Worm (Caenorhabditis elegans): ENCODE data around the gene F43E2.1.

The F43E2.1 gene

DNA sequence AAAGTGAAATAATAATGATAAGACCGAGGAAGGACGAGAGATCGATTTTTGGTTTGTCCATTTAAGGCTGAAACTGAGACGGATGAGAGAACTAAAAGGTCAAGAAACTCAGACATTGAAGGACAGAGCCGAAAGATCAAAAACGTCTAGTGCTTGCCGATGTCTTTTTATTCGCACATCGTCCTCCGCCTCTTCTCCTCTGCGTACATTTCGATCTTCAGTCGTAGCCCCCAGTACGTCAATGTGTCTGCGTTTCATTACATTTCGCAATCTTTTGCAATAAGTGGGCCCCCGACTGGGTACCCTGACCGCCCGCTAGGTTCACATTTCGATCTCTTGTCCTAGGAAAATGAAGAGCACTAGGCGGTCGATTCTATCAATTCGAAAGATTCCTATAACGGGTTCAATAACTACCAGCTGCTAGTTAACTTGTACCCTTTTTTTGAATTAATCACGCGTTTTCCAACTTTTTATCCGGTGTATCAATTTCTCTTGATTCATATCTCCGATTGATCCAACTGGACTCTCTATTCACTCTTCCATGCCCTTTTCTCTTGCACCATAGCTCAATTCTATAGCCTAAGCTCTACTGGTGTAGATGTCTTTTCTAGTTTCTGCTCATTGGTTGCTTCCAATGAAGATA is 17.1 kb downstream of the F43E2.1 start (continued):
- TF ChIP-seq hmg-1.1 (GFP tag; IDR thresholded peaks at IDR 0.05) (peak; percentile 77), madf-9 (GFP tag; conservative IDR thresholded peaks at IDR 0.05) (no peak), Y48G9A.11 (GFP tag; IDR thresholded peaks at IDR 0.05) (no peak), lin-29 (GFP tag; IDR thresholded peaks at IDR 0.05) (no peak), mxl-3 (GFP tag; optimal IDR thresholded peaks at IDR 0.05) (peak; percentile 71), ama-1 (optimal IDR thresholded peaks at IDR 0.05) (peak; percentile 36), nhr-111 (GFP tag; optimal IDR thresholded peaks at IDR 0.05) (no peak), ceh-20 (GFP tag; IDR thresholded peaks at IDR 0.05) (peak; percentile 46; the same call in 1 of the 2 replicates), ztf-7 (tag; optimal IDR thresholded peaks at IDR 0.05) (peak; percentile 50), ceh-62 (tag; optimal IDR thresholded peaks at IDR 0.05) (no peak), R02D3.7 (tag; optimal IDR thresholded peaks at IDR 0.05) (no peak), ZK546.5 (tag; optimal IDR thresholded peaks at IDR 0.05) (no peak), dmd-9 (GFP tag; IDR thresholded peaks at IDR 0.05) (no peak)

DNA sequence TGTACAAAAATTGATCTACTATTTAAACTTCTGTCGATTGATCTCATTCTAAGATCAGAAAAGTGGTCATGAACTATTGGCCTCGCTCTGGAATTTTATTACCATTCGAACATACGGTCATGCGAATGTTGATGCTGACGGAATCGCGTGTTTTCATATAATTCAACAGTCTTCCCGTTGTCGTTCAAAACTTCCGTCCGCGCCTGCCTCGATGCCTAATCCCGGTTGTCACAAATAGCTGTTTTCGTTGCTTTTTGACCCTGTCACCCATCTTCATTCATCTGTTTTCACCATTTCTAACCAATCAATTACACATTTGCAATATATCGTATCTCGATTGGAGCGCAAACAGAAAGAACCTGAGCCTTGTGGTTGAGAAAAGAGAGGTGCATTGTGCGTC is 18.3 kb downstream of the F43E2.1 start:
- TF ChIP-seq unc-62 (GFP tag; optimal IDR thresholded peaks at IDR 0.05 in 1 of 2) (peak in 1 of 2 experiments; percentile 63), unc-62 (tag; optimal IDR thresholded peaks at IDR 0.05) (no peak), mxl-3 (GFP tag; optimal IDR thresholded peaks at IDR 0.05) (peak; percentile 28), hlh-30 (tag; optimal IDR thresholded peaks at IDR 0.05; ENCODE audit: insufficient read depth) (peak; percentile 38), ama-1 (optimal IDR thresholded peaks at IDR 0.05) (no peak), snpc-1.2 (GFP tag; IDR thresholded peaks at IDR 0.05) (no peak), pqm-1 (tag; optimal IDR thresholded peaks at IDR 0.05) (no peak)

DNA sequence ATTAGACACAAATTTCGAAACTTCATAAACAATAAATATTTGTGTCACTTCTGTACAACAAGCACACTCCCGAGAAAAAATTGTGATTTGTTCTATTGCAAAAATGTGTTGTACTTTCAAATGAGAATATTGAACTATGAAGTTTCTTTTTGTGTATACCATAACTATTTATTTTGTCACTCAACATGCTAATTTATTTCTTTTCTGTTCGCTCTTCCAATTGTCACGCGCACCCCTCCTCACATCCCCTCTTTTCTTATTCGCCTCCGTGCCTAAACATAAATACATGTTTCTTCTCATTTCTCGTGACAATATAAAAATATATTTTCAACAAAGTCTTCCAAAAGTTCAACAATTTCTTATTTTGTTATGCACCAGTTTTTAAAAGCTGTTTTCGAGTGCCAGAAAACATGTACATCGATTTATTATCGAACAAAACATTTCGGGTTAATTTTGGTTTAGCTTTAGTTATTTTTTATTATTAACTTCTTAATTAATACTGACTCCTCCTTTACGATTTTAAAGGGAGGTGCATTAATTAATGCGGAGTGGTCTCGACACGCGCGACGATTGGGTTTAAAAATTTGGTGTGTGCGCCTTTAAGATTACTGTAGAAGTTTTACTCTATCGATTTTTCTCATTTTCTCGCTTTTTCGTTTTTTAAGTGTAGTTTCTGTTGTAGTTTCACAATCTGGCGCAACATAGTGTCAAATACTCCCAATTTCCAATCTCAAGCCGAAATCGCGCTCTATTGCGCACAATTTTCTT is 19.0 kb downstream of the F43E2.1 start:
- TF ChIP-seq Y105C5A.15 (GFP tag; IDR thresholded peaks at IDR 0.05) (no peak), zfp-2 (tag; optimal IDR thresholded peaks at IDR 0.05) (no peak), lin-39 (tag; optimal IDR thresholded peaks at IDR 0.05) (no peak), rbr-2 (tag; optimal IDR thresholded peaks at IDR 0.05) (no peak), nhr-10 (tag; optimal IDR thresholded peaks at IDR 0.05) (no peak), nhr-102 (tag; optimal IDR thresholded peaks at IDR 0.05) (no peak), gei-8 (GFP tag; optimal IDR thresholded peaks at IDR 0.05) (no peak), Y48G9A.11 (GFP tag; IDR thresholded peaks at IDR 0.05) (no peak), dve-1 (tag; optimal IDR thresholded peaks at IDR 0.05; ENCODE audit: insufficient read depth) (peak; percentile 8), ceh-62 (tag; optimal IDR thresholded peaks at IDR 0.05) (no peak), madf-9 (GFP tag; conservative IDR thresholded peaks at IDR 0.05) (no peak), lsy-2 (tag; optimal IDR thresholded peaks at IDR 0.05) (peak in 1 of 2 experiments; percentile 5), nhr-42 (GFP tag; IDR thresholded peaks at IDR 0.05) (no peak), snpc-1.2 (GFP tag; IDR thresholded peaks at IDR 0.05) (no peak), pha-4 (GFP tag; IDR thresholded peaks at IDR 0.05) (no peak), pha-4 (tag; optimal IDR thresholded peaks at IDR 0.05) (no peak), mxl-2 (GFP tag; conservative IDR thresholded peaks at IDR 0.05) (no peak), aha-1 (tag) (peak; percentile 98), ZK337.2 (GFP tag; IDR thresholded peaks at IDR 0.05) (no peak), egl-43 (GFP tag; IDR thresholded peaks at IDR 0.05) (no peak), nhr-6 (tag; optimal IDR thresholded peaks at IDR 0.05) (no peak), F49E8.2 (tag; optimal IDR thresholded peaks at IDR 0.05; ENCODE audit: borderline replicate concordance) (no peak), mep-1 (tag; optimal IDR thresholded peaks at IDR 0.05) (no peak), vab-7 (GFP tag; IDR thresholded peaks at IDR 0.05) (no peak), ctbp-1 (GFP tag; IDR thresholded peaks at IDR 0.05) (no peak), T26A8.4 (GFP tag; IDR thresholded peaks at IDR 0.05) (no peak; the same call in 1 of the 2 replicates), attf-4 (tag; optimal IDR thresholded peaks at IDR 0.05) (no peak), daf-16 (GFP tag; optimal IDR thresholded peaks at IDR 0.05) (no peak), daf-16 (tag; optimal IDR thresholded peaks at IDR 0.05) (peak; percentile 75), T20F7.1 (GFP tag; optimal IDR thresholded peaks at IDR 0.05) (peak; percentile 16), nhr-41 (GFP tag; IDR thresholded peaks at IDR 0.05) (no peak), spr-3 (GFP tag; optimal IDR thresholded peaks at IDR 0.05) (no peak), nhr-28 (tag; optimal IDR thresholded peaks at IDR 0.05) (peak; percentile 19)

Data from whole organism, L4 larva.